Worm (Caenorhabditis elegans) whole organism, L3 larva: ENCODE results near the gene Y75B8A.19.

Source experiments
- ZK546.5 ChIP-seq: sonication (generic microtip); optimal IDR thresholded peaks from 2 replicates; lab custom pipeline; 2017; ENCODE audit warnings: missing biosample characterization, missing genetic modification characterization
- aly-2 ChIP-seq: fragments of 150-350 bp; optimal IDR thresholded peaks from 2 replicates; lab custom pipeline; 2014; ENCODE audit warnings: missing biosample characterization, missing genetic modification characterization
- nhr-11 ChIP-seq: fragments of 150-350 bp; optimal IDR thresholded peaks from 2 replicates; lab custom pipeline; 2014; ENCODE audit warnings: missing biosample characterization, missing genetic modification characterization
- nhr-77 ChIP-seq: fragments of 150-350 bp; optimal IDR thresholded peaks from 2 replicates; lab custom pipeline; 2014; ENCODE audit warnings: missing biosample characterization, missing genetic modification characterization
- snpc-4 ChIP-seq: fragments of 150-350 bp; optimal IDR thresholded peaks from 2 replicates; lab custom pipeline; 2014; ENCODE audit warnings: missing biosample characterization, missing genetic modification characterization
- unc-39 ChIP-seq: sonication (generic microtip); optimal IDR thresholded peaks from 4 replicates; lab custom pipeline; 2017; ENCODE audit warnings: missing biosample characterization, missing genetic modification characterization
- unc-62 ChIP-seq: fragments of 150-350 bp; sonication (generic microtip); optimal IDR thresholded peaks from 4 replicates; lab custom pipeline; 2014; ENCODE audit warnings: missing biosample characterization, missing genetic modification reagents, missing genetic modification characterization
- zag-1 ChIP-seq: fragments of 150-350 bp; optimal IDR thresholded peaks from 2 replicates; lab custom pipeline; 2014; ENCODE audit warnings: missing biosample characterization, missing genetic modification characterization
- ztf-11 ChIP-seq: fragments of 150-350 bp; optimal IDR thresholded peaks from 2 replicates; lab custom pipeline; 2014; ENCODE audit warnings: missing biosample characterization, missing genetic modification characterization

DNA sequence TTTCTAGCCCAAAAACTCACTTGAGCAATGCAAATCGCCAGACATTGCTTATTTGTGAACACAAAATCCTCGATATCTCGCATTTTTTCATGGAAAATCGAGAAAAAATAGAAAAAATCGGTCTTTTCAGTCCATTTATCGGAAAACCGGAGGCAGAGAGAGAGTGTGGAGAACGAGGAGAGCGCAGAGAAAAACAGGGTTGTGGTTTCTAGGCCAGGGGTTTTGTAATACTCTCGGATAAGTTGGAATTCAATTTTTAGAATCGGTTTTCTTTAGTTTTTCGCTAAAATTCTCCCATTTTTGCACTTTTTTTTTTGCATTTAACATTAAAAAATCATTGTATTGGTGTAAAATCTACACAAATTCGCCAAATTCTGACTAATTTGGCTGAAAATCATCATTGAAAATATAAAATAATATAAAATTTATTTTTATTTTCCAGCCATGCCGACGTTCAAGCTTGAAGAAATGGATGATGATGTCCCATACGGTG, 47.2 kb downstream of the Y75B8A.19 start, which contains the start of the genes Y75B8A.24 and Y75B8A.25:
- TF ChIP-seq nhr-77 (no peak), snpc-4 (tag; lab: Kevin White, UChicago) (peak; percentile 67), unc-39 (tag; lab: Kevin White, UChicago) (no peak), ZK546.5 (tag; lab: Kevin White, UChicago) (no peak), nhr-11 (tag; lab: Kevin White, UChicago) (no peak), ztf-11 (tag; lab: Kevin White, UChicago) (no peak), aly-2 (no peak), zag-1 (tag; lab: Kevin White, UChicago) (no peak), unc-62 (no peak)
